Worm (Caenorhabditis elegans) whole organism, midembryonic: ENCODE measurements around the gene lact-5.

ENCODE experiments used
- T22C8.4 ChIP-seq: fragments of 200-800 bp; sonication (Bioruptor generic); IDR thresholded peaks from 2 replicates; pipeline ENCODE4 v1.3.6; 2022; ENCODE audit warnings: missing genetic modification characterization, missing compliant biosample characterization
- flt-1 ChIP-seq: fragments of 200-800 bp; sonication (Bioruptor generic); IDR thresholded peaks from 2 replicates; pipeline ENCODE4 v1.3.6; 2022; ENCODE audit warnings: missing genetic modification characterization, missing compliant biosample characterization
- klf-2 ChIP-seq: fragments of 200-800 bp; sonication (Bioruptor generic); conservative IDR thresholded peaks from 2 replicates; pipeline ENCODE4 v1.3.6; 2022; ENCODE audit warnings: missing genetic modification reagents, missing genetic modification characterization, missing compliant biosample characterization
- med-1 ChIP-seq: sonication (generic microtip); optimal IDR thresholded peaks from 2 replicates; lab custom pipeline; 2017; ENCODE audit warnings: missing genetic modification characterization, mild to moderate bottlenecking, missing compliant biosample characterization, antibody characterized with exemption, missing genetic modification reagents; ENCODE audit not compliant: insufficient read depth
- ref-1 ChIP-seq: fragments of 200-800 bp; sonication (Bioruptor generic); conservative IDR thresholded peaks from 2 replicates; pipeline ENCODE4 v1.3.6; 2022; ENCODE audit warnings: missing genetic modification reagents, missing genetic modification characterization, missing compliant biosample characterization
- tab-1 ChIP-seq: fragments of 200-800 bp; sonication (Bioruptor generic); IDR thresholded peaks from 2 replicates; pipeline ENCODE4 v1.3.6; 2022; ENCODE audit warnings: missing genetic modification characterization, missing compliant biosample characterization
- ztf-23 ChIP-seq: fragments of 200-800 bp; sonication (Bioruptor generic); IDR thresholded peaks from 2 replicates; pipeline ENCODE4 v1.3.6; 2022; ENCODE audit warnings: missing genetic modification reagents, missing genetic modification characterization, missing compliant biosample characterization
- ztf-29 ChIP-seq: fragments of 200-800 bp; sonication (Bioruptor generic); IDR thresholded peaks from 2 replicates; pipeline ENCODE4 v1.3.6; 2022; ENCODE audit warnings: missing genetic modification reagents, missing genetic modification characterization, missing compliant biosample characterization

- no peak for TF ChIP-seq flt-1 (GFP tag; lab: Robert Waterston, UW)
- no peak for TF ChIP-seq med-1
- TF ChIP-seq klf-2 (GFP tag; lab: Robert Waterston, UW) = no peak
- TF ChIP-seq T22C8.4 (GFP tag; lab: Robert Waterston, UW) = no peak
- no peak for TF ChIP-seq tab-1
- TF ChIP-seq ref-1 = no peak
- TF ChIP-seq ztf-29 = no peak
- TF ChIP-seq ztf-23 = no peak
These were observed 36.4 kb upstream of the lact-5 start, which contains the start of gene F11G11.5 for ce11 chrII:4857873-4858364.
